Fruit fly (Drosophila melanogaster) whole organism, embryonic: ENCODE data around the gene CG15439.
A peak's percentile ranks its signal among the peaks of the same experiment; 100 is the strongest.

Experiments used
- Abd-B ChIP-seq: fragments of 200-800 bp; sonication (Bioruptor generic); optimal IDR thresholded peaks from 2 replicates; lab custom pipeline; 2018; ENCODE audit warnings: missing biosample characterization, mild to moderate bottlenecking, missing genetic modification characterization, moderate library complexity
- B-H1 ChIP-seq: fragments of 200-800 bp; sonication (Bioruptor generic); IDR thresholded peaks from 3 replicates; pipeline ENCODE4 v1.3.6; 2022; ENCODE audit warnings: missing biosample characterization, missing genetic modification characterization
- Bgb ChIP-seq: fragments of 200-800 bp; sonication (Bioruptor generic); IDR thresholded peaks from 2 replicates; pipeline ENCODE4 v1.3.6; 2022; ENCODE audit warnings: missing biosample characterization, missing genetic modification characterization; ENCODE audit not compliant: partially characterized antibody
- CG10267 ChIP-seq: fragments of 200-800 bp; sonication (Bioruptor generic); optimal IDR thresholded peaks from 2 replicates; lab custom pipeline; 2018; ENCODE audit warnings: missing biosample characterization, mild to moderate bottlenecking, missing genetic modification characterization, moderate library complexity
- CG10366 ChIP-seq: fragments of 200-800 bp; sonication (Bioruptor generic); IDR thresholded peaks from 2 replicates; pipeline ENCODE4 v1.3.6; 2022; ENCODE audit warnings: missing biosample characterization, missing genetic modification characterization
- CG11398 ChIP-seq: fragments of 200-800 bp; sonication (Bioruptor generic); optimal IDR thresholded peaks from 2 replicates; lab custom pipeline; 2016; ENCODE audit warnings: missing biosample characterization, missing genetic modification characterization
- CG11560 ChIP-seq: fragments of 200-800 bp; sonication (Bioruptor generic); IDR thresholded peaks from 3 replicates; pipeline ENCODE4 v1.3.6; 2022; ENCODE audit warnings: missing biosample characterization, missing genetic modification characterization
- CG12299 ChIP-seq: fragments of 200-800 bp; sonication (Bioruptor generic); optimal IDR thresholded peaks from 2 replicates; lab custom pipeline; 2018; ENCODE audit warnings: missing biosample characterization, mild to moderate bottlenecking, missing genetic modification characterization
- CG13296 ChIP-seq: fragments of 200-800 bp; sonication (Bioruptor generic); optimal IDR thresholded peaks from 3 replicates; lab custom pipeline; 2018; ENCODE audit warnings: missing biosample characterization, mild to moderate bottlenecking, missing genetic modification characterization
- CG14710 ChIP-seq: fragments of 200-800 bp; sonication (Bioruptor generic); optimal IDR thresholded peaks from 3 replicates; lab custom pipeline; 2019; ENCODE audit warnings: missing biosample characterization, mild to moderate bottlenecking, missing genetic modification characterization, moderate library complexity
- CG1603 ChIP-seq: fragments of 200-800 bp; sonication (Bioruptor generic); optimal IDR thresholded peaks from 2 replicates; lab custom pipeline; 2019; ENCODE audit warnings: missing biosample characterization, mild to moderate bottlenecking, missing genetic modification characterization, moderate library complexity
- CG16813 ChIP-seq: fragments of 200-800 bp; sonication (Bioruptor generic); IDR thresholded peaks from 3 replicates; pipeline ENCODE4 v1.3.6; 2022; ENCODE audit warnings: missing biosample characterization, missing genetic modification characterization; ENCODE audit not compliant: partially characterized antibody
- CG1792 ChIP-seq: fragments of 200-800 bp; sonication (Bioruptor generic); optimal IDR thresholded peaks from 2 replicates; lab custom pipeline; 2016; ENCODE audit warnings: missing biosample characterization, missing genetic modification characterization
- CG2116 ChIP-seq: fragments of 200-800 bp; sonication (Bioruptor generic); optimal IDR thresholded peaks from 3 replicates; lab custom pipeline; 2018; ENCODE audit warnings: missing biosample characterization, mild to moderate bottlenecking, missing genetic modification characterization
- CG2712 ChIP-seq: fragments of 200-800 bp; optimal IDR thresholded peaks from 3 replicates; lab custom pipeline; 2019; ENCODE audit warnings: missing biosample characterization, mild to moderate bottlenecking, missing genetic modification characterization, moderate library complexity
- CG30020 ChIP-seq: fragments of 200-800 bp; optimal IDR thresholded peaks from 2 replicates; lab custom pipeline; 2019; ENCODE audit warnings: missing biosample characterization, mild to moderate bottlenecking, missing genetic modification characterization, moderate library complexity
- CG34224 ChIP-seq: fragments of 200-800 bp; sonication (Bioruptor generic); IDR thresholded peaks from 3 replicates; pipeline ENCODE4 v1.3.6; 2022; ENCODE audit warnings: missing biosample characterization, missing genetic modification characterization; ENCODE audit not compliant: partially characterized antibody
- CG6765 ChIP-seq: fragments of 200-800 bp; sonication (Bioruptor generic); optimal IDR thresholded peaks from 3 replicates; lab custom pipeline; 2017; ENCODE audit warnings: missing biosample characterization, mild to moderate bottlenecking, missing genetic modification characterization
- CG6791 ChIP-seq: fragments of 200-800 bp; sonication (Bioruptor generic); IDR thresholded peaks from 3 replicates; pipeline ENCODE4 v1.3.6; 2022; ENCODE audit warnings: missing biosample characterization, missing genetic modification characterization; ENCODE audit not compliant: partially characterized antibody
- CG9437 ChIP-seq: fragments of 200-800 bp; sonication (Bioruptor generic); optimal IDR thresholded peaks from 2 replicates; lab custom pipeline; 2018; ENCODE audit warnings: missing biosample characterization, mild to moderate bottlenecking, missing genetic modification characterization
- CHES-1-like ChIP-seq: fragments of 200-800 bp; sonication (Bioruptor generic); optimal IDR thresholded peaks from 2 replicates; lab custom pipeline; 2016; ENCODE audit warnings: missing biosample characterization, missing genetic modification characterization
- CrebB ChIP-seq: fragments of 200-800 bp; sonication (Bioruptor generic); optimal IDR thresholded peaks from 3 replicates; lab custom pipeline; 2018; ENCODE audit warnings: missing biosample characterization, mild to moderate bottlenecking, missing genetic modification characterization
- Dll ChIP-seq: fragments of 200-800 bp; sonication (Bioruptor generic); IDR thresholded peaks from 4 replicates; pipeline ENCODE4 v1.3.6; 2022; ENCODE audit warnings: missing biosample characterization, missing genetic modification characterization; ENCODE audit not compliant: partially characterized antibody
- Doc3 ChIP-seq: fragments of 200-800 bp; sonication (Bioruptor generic); IDR thresholded peaks from 3 replicates; pipeline ENCODE4 v1.3.6; 2022; ENCODE audit warnings: missing biosample characterization, missing genetic modification characterization; ENCODE audit not compliant: partially characterized antibody
- Dp ChIP-seq: fragments of 200-800 bp; sonication (Bioruptor generic); optimal IDR thresholded peaks from 2 replicates; lab custom pipeline; 2018; ENCODE audit warnings: missing biosample characterization, mild to moderate bottlenecking, missing genetic modification characterization, moderate library complexity
- Dref ChIP-seq: fragments of 200-800 bp; sonication (Bioruptor generic); IDR thresholded peaks from 2 replicates; pipeline ENCODE4 v1.3.6; 2022; ENCODE audit warnings: missing biosample characterization, missing genetic modification characterization
- E2f2 ChIP-seq: fragments of 200-800 bp; sonication (Bioruptor generic); IDR thresholded peaks from 2 replicates; pipeline ENCODE4 v1.3.6; 2022; ENCODE audit warnings: missing biosample characterization, missing genetic modification characterization
- HLH4C ChIP-seq: fragments of 200-800 bp; sonication (Bioruptor generic); IDR thresholded peaks from 3 replicates; pipeline ENCODE4 v1.3.6; 2022; ENCODE audit warnings: missing biosample characterization, missing genetic modification characterization; ENCODE audit not compliant: partially characterized antibody
- MBD-R2 ChIP-seq: fragments of 200-800 bp; sonication (Bioruptor generic); IDR thresholded peaks from 2 replicates; pipeline ENCODE4 v1.3.6; 2022; ENCODE audit warnings: missing biosample characterization, missing genetic modification characterization
- MESR4 ChIP-seq: fragments of 200-800 bp; sonication (Bioruptor generic); optimal IDR thresholded peaks from 2 replicates; lab custom pipeline; 2018; ENCODE audit warnings: missing biosample characterization, mild to moderate bottlenecking, missing genetic modification characterization, moderate library complexity
- Med ChIP-seq: fragments of 200-800 bp; sonication (Bioruptor generic); peaks from one replicate; lab custom pipeline; 2016; ENCODE audit warnings: missing biosample characterization, missing genetic modification characterization, mild to moderate bottlenecking, inconsistent platforms, moderate library complexity
- Meics ChIP-seq: fragments of 200-800 bp; sonication (Bioruptor generic); optimal IDR thresholded peaks from 2 replicates; lab custom pipeline; 2017; ENCODE audit warnings: missing biosample characterization, mild to moderate bottlenecking, missing genetic modification characterization
- Myb ChIP-seq: fragments of 200-800 bp; sonication (Bioruptor generic); optimal IDR thresholded peaks from 2 replicates; lab custom pipeline; 2016; ENCODE audit warnings: missing biosample characterization, missing genetic modification characterization
- Opbp ChIP-seq: fragments of 200-800 bp; sonication (Bioruptor generic); IDR thresholded peaks from 3 replicates; pipeline ENCODE4 v1.3.6; 2022; ENCODE audit warnings: missing biosample characterization, missing genetic modification characterization; ENCODE audit not compliant: partially characterized antibody
- Sry-δ ChIP-seq: fragments of 200-800 bp; sonication (Bioruptor generic); optimal IDR thresholded peaks from 2 replicates; lab custom pipeline; 2016; ENCODE audit warnings: missing biosample characterization, missing genetic modification characterization
- amos ChIP-seq: fragments of 200-800 bp; sonication (Bioruptor generic); IDR thresholded peaks from 2 replicates; pipeline ENCODE4 v1.3.6; 2022; ENCODE audit warnings: missing biosample characterization, missing genetic modification characterization; ENCODE audit not compliant: partially characterized antibody
- ato ChIP-seq: fragments of 200-800 bp; sonication (Bioruptor generic); IDR thresholded peaks from 2 replicates; pipeline ENCODE4 v1.3.6; 2022; ENCODE audit warnings: missing biosample characterization, missing genetic modification characterization; ENCODE audit not compliant: partially characterized antibody
- br ChIP-seq: fragments of >200 bp; optimal IDR thresholded peaks from 2 replicates; lab custom pipeline; 2017
- chn ChIP-seq: fragments of 200-800 bp; sonication (Bioruptor generic); optimal IDR thresholded peaks from 2 replicates; lab custom pipeline; 2016; ENCODE audit warnings: missing biosample characterization, missing genetic modification characterization
- gfzf ChIP-seq: fragments of 200-800 bp; sonication (Bioruptor generic); optimal IDR thresholded peaks from 2 replicates; lab custom pipeline; 2016; ENCODE audit warnings: missing biosample characterization, mild to moderate bottlenecking, missing genetic modification characterization, moderate library complexity
- gt ChIP-seq: fragments of 200-800 bp; sonication (Bioruptor generic); IDR thresholded peaks from 2 replicates; pipeline ENCODE4 v1.3.6; 2022; ENCODE audit warnings: missing biosample characterization, missing genetic modification characterization
- hbn ChIP-seq: fragments of 200-800 bp; sonication (Bioruptor generic); IDR thresholded peaks from 2 replicates; pipeline ENCODE4 v1.3.6; 2022; ENCODE audit warnings: missing biosample characterization, missing genetic modification characterization; ENCODE audit not compliant: partially characterized antibody
- pzg ChIP-seq: fragments of 200-800 bp; sonication (Bioruptor generic); optimal IDR thresholded peaks from 3 replicates; lab custom pipeline; 2018; ENCODE audit warnings: missing biosample characterization, mild to moderate bottlenecking, missing genetic modification characterization, moderate library complexity
- slp2 ChIP-seq: fragments of 200-800 bp; sonication (Bioruptor generic); optimal IDR thresholded peaks from 2 replicates; lab custom pipeline; 2016; ENCODE audit warnings: missing biosample characterization, missing genetic modification characterization
- sqz ChIP-seq: fragments of 200-800 bp; sonication (Bioruptor generic); optimal IDR thresholded peaks from 3 replicates; lab custom pipeline; 2018; ENCODE audit warnings: missing biosample characterization, mild to moderate bottlenecking, missing genetic modification characterization
- tna ChIP-seq: fragments of 200-800 bp; sonication (Bioruptor generic); IDR thresholded peaks from 2 replicates; pipeline ENCODE4 v1.3.6; 2022; ENCODE audit warnings: missing biosample characterization, missing genetic modification characterization; ENCODE audit not compliant: partially characterized antibody
- unpg ChIP-seq: fragments of 200-800 bp; sonication (Bioruptor generic); optimal IDR thresholded peaks from 3 replicates; lab custom pipeline; 2018; ENCODE audit warnings: missing biosample characterization, mild to moderate bottlenecking, missing genetic modification characterization, moderate library complexity
- vnd ChIP-seq: fragments of 200-800 bp; sonication (Bioruptor generic); IDR thresholded peaks from 3 replicates; pipeline ENCODE4 v1.3.6; 2022; ENCODE audit warnings: missing biosample characterization, missing genetic modification characterization; ENCODE audit not compliant: partially characterized antibody

Gene CG15439

dm6 chr2L:4442010-4442587 lies 10.7 kb downstream of the CG15439 start, which contains the start of the genes Sfp24F and CG15432:
Gene Sfp24F, minus strand, starts transcription at chr2L:4442060.
Gene CG15432, plus strand, starts transcription at chr2L:4442320.
- TF ChIP-seq Sry-δ (GFP tag; lab: Kevin White, UChicago) (peak; percentile 51), Doc3 (GFP tag; lab: Robert Waterston, UW) (0 out of 3 replicates have a peak, but pooled peaks have one; percentile 34), B-H1 (GFP tag; lab: Robert Waterston, UW) (no peak), chn (no peak), slp2 (GFP tag; lab: Kevin White, UChicago) (peak; percentile 27), gfzf (peak; percentile 32), vnd (GFP tag; lab: Robert Waterston, UW) (0 out of 3 replicates have a peak, but pooled peaks have one; percentile 29), CG14710 (tag; lab: Kevin White, UChicago) (peak; percentile 40), CG34224 (GFP tag; lab: Robert Waterston, UW) (peak; percentile 63; the same call in 2 of the 3 replicates), CG2116 (peak; percentile 72), CG11560 (tag; lab: Robert Waterston, UW) (peak; percentile 98), hbn (peak; percentile 46), CG12299 (tag; lab: Kevin White, UChicago) (no peak), Dll (peak; percentile 73), amos (GFP tag; lab: Robert Waterston, UW) (peak; percentile 55; the same call in 1 of the 2 replicates), ato (GFP tag; lab: Robert Waterston, UW) (0 out of 2 replicates have a peak, but pooled peaks have one; percentile 11), CG16813 (GFP tag; lab: Robert Waterston, UW) (peak; percentile 43; the same call in 1 of the 3 replicates), CrebB (no peak), CG10267 (tag; lab: Kevin White, UChicago) (peak; percentile 26), CG2712 (tag; lab: Kevin White, UChicago) (no peak), Opbp (peak; percentile 39; the same call in 1 of the 3 replicates), CG30020 (peak; percentile 76), CG13296 (no peak), Meics (no peak), Myb (GFP tag; lab: Kevin White, UChicago) (peak; percentile 94), CG11398 (GFP tag; lab: Kevin White, UChicago) (no peak), Dp (peak; percentile 67), tna (GFP tag; lab: Robert Waterston, UW) (peak; percentile 39; the same call in 1 of the 2 replicates), CG6765 (no peak), Dref (GFP tag; lab: Robert Waterston, UW) (peak; percentile 83), CG1603 (tag; lab: Kevin White, UChicago) (peak; percentile 99), Med (no peak), CG6791 (GFP tag; lab: Robert Waterston, UW) (peak; percentile 61; the same call in 1 of the 3 replicates), MBD-R2 (GFP tag; lab: Robert Waterston, UW) (peak; percentile 87), sqz (no peak), br (lab: Kevin White, UChicago) (no peak), MESR4 (GFP tag; lab: Kevin White, UChicago) (peak; percentile 30), HLH4C (GFP tag; lab: Robert Waterston, UW) (peak; percentile 73), CG10366 (GFP tag; lab: Robert Waterston, UW) (no peak), E2f2 (GFP tag; lab: Robert Waterston, UW) (peak; percentile 76), CG9437 (peak; percentile 94), Bgb (GFP tag; lab: Robert Waterston, UW) (peak; percentile 59), CG1792 (no peak), CHES-1-like (GFP tag; lab: Kevin White, UChicago) (peak; percentile 5), unpg (GFP tag; lab: Kevin White, UChicago) (no peak), pzg (GFP tag; lab: Kevin White, UChicago) (peak; percentile 56), Abd-B (GFP tag; lab: Kevin White, UChicago) (no peak), gt (no peak)
